Worm (Caenorhabditis elegans) whole organism, young adult: ENCODE data around the gene fbxb-31.

ENCODE experiments used
- D2030.7 ChIP-seq: fragments of 200-800 bp; sonication (Bioruptor generic); IDR thresholded peaks from 2 replicates; pipeline ENCODE4 v1.3.6; 2022; ENCODE audit warnings: missing genetic modification reagents, missing genetic modification characterization, missing compliant biosample characterization
- ZK185.1 ChIP-seq: sonication (generic microtip); optimal IDR thresholded peaks from 2 replicates; lab custom pipeline; 2016; ENCODE audit warnings: mild to moderate bottlenecking, missing genetic modification characterization, missing compliant biosample characterization; ENCODE audit not compliant: poor library complexity, severe bottlenecking
- aptf-2 ChIP-seq: fragments of 200-800 bp; sonication (Bioruptor generic); conservative IDR thresholded peaks from 2 replicates; pipeline ENCODE4 v1.3.6; 2022; ENCODE audit warnings: missing genetic modification reagents, missing genetic modification characterization, missing compliant biosample characterization
- attf-3 ChIP-seq: fragments of 200-800 bp; sonication (Bioruptor generic); conservative IDR thresholded peaks from 2 replicates; pipeline ENCODE4 v1.3.6; 2022; ENCODE audit warnings: missing genetic modification reagents, missing genetic modification characterization, missing compliant biosample characterization
- cebp-1 ChIP-seq, 2 experiments: fragments of 200-800 bp in 1 of 2; sonication (Bioruptor generic) in 1 of 2; sonication (generic microtip) in 1 of 2; IDR thresholded peaks in 1 of 2; optimal IDR thresholded peaks in 1 of 2; 2 replicates each; pipeline versions ENCODE4 v1.3.6 to Lab custom; 2017 to 2022; ENCODE audit warnings: missing compliant biosample characterization in 2 of 2, missing genetic modification characterization in 2 of 2, mild to moderate bottlenecking in 1 of 2, missing genetic modification reagents in 1 of 2, moderate library complexity in 1 of 2
- ceh-27 ChIP-seq: fragments of 200-800 bp; sonication (Bioruptor generic); optimal IDR thresholded peaks from 2 replicates; lab custom pipeline; 2018; ENCODE audit warnings: mild to moderate bottlenecking, missing genetic modification characterization, moderate library complexity, missing compliant biosample characterization
- ceh-79 ChIP-seq: sonication (generic microtip); optimal IDR thresholded peaks from 2 replicates; lab custom pipeline; 2017; ENCODE audit warnings: mild to moderate bottlenecking, missing genetic modification characterization, missing compliant biosample characterization
- ceh-91 ChIP-seq: fragments of 200-800 bp; sonication (Bioruptor generic); IDR thresholded peaks from 2 replicates; pipeline ENCODE4 v1.3.6; 2022; ENCODE audit warnings: missing genetic modification reagents, missing genetic modification characterization, missing compliant biosample characterization
- chd-7 ChIP-seq: sonication (generic microtip); optimal IDR thresholded peaks from 2 replicates; lab custom pipeline; 2016; ENCODE audit warnings: mild to moderate bottlenecking, missing genetic modification characterization, moderate library complexity, missing compliant biosample characterization
- efl-1 ChIP-seq: fragments of 150-350 bp; optimal IDR thresholded peaks from 2 replicates; lab custom pipeline; 2014; ENCODE audit warnings: missing biosample characterization, missing genetic modification reagents, missing genetic modification characterization
- ekl-4 ChIP-seq: fragments of 200-800 bp; sonication (Bioruptor generic); IDR thresholded peaks from 2 replicates; pipeline ENCODE4 v1.3.6; 2022; ENCODE audit warnings: missing genetic modification reagents, missing genetic modification characterization, missing compliant biosample characterization
- him-1 ChIP-seq: sonication (generic microtip); optimal IDR thresholded peaks from 2 replicates; lab custom pipeline; 2016; ENCODE audit warnings: missing genotype, missing genetic modification reagents, missing genetic modification characterization, missing compliant biosample characterization
- hsf-1 ChIP-seq: fragments of 200-800 bp; sonication (Bioruptor generic); IDR thresholded peaks from 2 replicates; pipeline ENCODE4 v1.3.6; 2022; ENCODE audit warnings: missing genetic modification reagents, missing genetic modification characterization, missing compliant biosample characterization
- lin-26 ChIP-seq: fragments of 200-800 bp; sonication (Bioruptor generic); IDR thresholded peaks from 2 replicates; pipeline ENCODE4 v1.3.6; 2022; ENCODE audit warnings: missing genetic modification reagents, missing genetic modification characterization, missing compliant biosample characterization
- lsy-27 ChIP-seq: sonication (generic microtip); optimal IDR thresholded peaks from 2 replicates; lab custom pipeline; 2017; ENCODE audit warnings: missing genetic modification characterization, mild to moderate bottlenecking, missing compliant biosample characterization, antibody characterized with exemption, missing genotype, borderline replicate concordance; ENCODE audit not compliant: insufficient read depth
- nfyb-1 ChIP-seq: fragments of 200-800 bp; sonication (Bioruptor generic); IDR thresholded peaks from 2 replicates; pipeline ENCODE4 v1.3.6; 2022; ENCODE audit warnings: missing genetic modification reagents, missing genetic modification characterization, missing compliant biosample characterization
- pbrm-1 ChIP-seq: fragments of 200-800 bp; sonication (Bioruptor generic); IDR thresholded peaks from 2 replicates; pipeline ENCODE4 v1.3.6; 2022; ENCODE audit warnings: missing genetic modification reagents, missing genetic modification characterization, missing compliant biosample characterization
- zfh-2 ChIP-seq: fragments of 200-800 bp; sonication (Bioruptor generic); conservative IDR thresholded peaks from 2 replicates; pipeline ENCODE4 v1.3.6; 2022; ENCODE audit warnings: missing genetic modification reagents, missing genetic modification characterization, missing compliant biosample characterization
- ztf-26 ChIP-seq: sonication (generic microtip); optimal IDR thresholded peaks from 2 replicates; lab custom pipeline; 2017; ENCODE audit warnings: missing genetic modification characterization, missing compliant biosample characterization

Gene fbxb-31

ce11 chrII:3616615-3617014 is 22.5 kb downstream of the fbxb-31 start:
- TF ChIP-seq attf-3 (GFP tag; lab: Robert Waterston, UW) (no peak), ceh-91 (GFP tag; lab: Robert Waterston, UW) (no peak), nfyb-1 (GFP tag; lab: Robert Waterston, UW) (peak; percentile 78), ceh-27 (GFP tag; lab: Kevin White, UChicago) (no peak), ceh-79 (tag; lab: Kevin White, UChicago) (no peak)

DNA sequence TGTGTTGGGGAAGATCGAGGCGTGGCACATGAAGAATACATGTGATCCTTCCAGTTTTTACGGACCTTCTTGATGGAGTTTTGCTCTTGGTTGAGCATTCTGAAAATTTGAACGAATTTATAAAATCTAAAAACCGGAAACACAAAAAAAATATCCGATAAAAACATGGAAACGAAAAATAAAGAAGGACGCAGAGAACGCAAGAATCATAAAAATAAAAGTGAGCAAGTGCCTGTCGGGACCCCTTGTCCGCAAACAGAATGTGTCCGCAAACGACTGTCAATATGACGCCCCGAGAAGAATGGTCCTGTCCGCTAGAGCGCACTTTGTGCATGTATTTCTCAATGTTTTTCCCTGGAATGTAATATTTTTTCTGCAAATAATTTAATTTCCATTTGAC is 29.4 kb downstream of the fbxb-31 start, which contains the start of gene Y49F6A.5:
Y49F6A.5 (minus strand) TSS at position 101 of the 400 bp plus-strand sequence.
- TF ChIP-seq efl-1 (GFP tag; lab: Kevin White, UChicago) = peak; percentile 15
- TF ChIP-seq cebp-1 (GFP tag; IDR thresholded peaks at IDR 0.05; lab: Robert Waterston, UW) = no peak
- no peak for TF ChIP-seq cebp-1 (tag; optimal IDR thresholded peaks at IDR 0.05; lab: Kevin White, UChicago)
- TF ChIP-seq, all 124 proteins: peak for 1

- TF ChIP-seq ztf-26 (tag; lab: Kevin White, UChicago) (no peak), zfh-2 (peak; percentile 71; the same call in 1 of the 2 replicates), chd-7 (tag; lab: Kevin White, UChicago) (no peak)
Measured at ce11 chrII:3604578-3604977, 34.6 kb downstream of the fbxb-31 start.

DNA sequence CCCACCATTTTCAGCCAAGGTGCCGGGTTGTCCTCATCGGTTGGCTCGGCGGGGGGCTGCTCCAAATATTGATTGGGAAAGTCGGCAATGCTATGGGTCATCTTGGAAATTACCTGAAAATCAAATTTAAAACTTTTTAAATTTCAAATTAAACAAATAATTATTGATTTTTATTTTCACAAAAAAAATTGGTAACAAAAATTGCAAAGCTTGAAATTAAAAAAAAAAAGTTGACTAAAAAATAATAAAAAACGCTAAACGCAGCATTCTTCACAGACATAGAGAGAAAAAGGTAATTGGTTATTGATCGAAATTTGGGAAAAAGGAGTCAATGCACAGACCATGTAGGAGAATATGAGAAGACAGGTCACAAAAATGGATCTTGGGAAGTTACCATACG is 40.4 kb downstream of the fbxb-31 start, which contains the start of gene Y49F6A.11:
Y49F6A.11 (minus strand) TSS at position 101 of the 400 bp plus-strand sequence.
- TF ChIP-seq hsf-1 (GFP tag; lab: Robert Waterston, UW) (no peak), lin-26 (GFP tag; lab: Robert Waterston, UW) (no peak), him-1 (no peak), ZK185.1 (tag; lab: Kevin White, UChicago) (no peak), pbrm-1 (no peak), aptf-2 (GFP tag; lab: Robert Waterston, UW) (no peak), ekl-4 (GFP tag; lab: Robert Waterston, UW) (no peak), lsy-27 (no peak)
- TF ChIP-seq, all 124 proteins: peak for 0

DNA sequence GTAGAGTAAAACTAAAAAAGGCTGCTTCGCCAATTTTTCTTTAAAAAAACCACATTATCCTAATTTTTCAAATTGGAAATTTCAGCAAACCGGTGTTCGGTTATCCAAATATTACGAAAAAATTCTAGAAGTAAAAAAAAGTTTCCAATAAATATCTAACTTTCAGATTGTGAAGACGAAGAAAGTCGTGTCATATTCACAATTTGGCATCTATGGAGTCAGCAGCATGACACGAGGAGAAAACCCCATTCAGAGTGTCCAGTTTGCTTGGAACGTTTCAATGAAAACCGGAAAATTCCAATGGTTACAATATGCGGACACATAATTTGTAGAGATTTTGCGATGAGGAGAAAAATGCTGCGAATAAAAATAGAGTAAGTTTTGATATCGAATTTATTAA is 43.8 kb downstream of the fbxb-31 start, which contains the start of gene Y49F6A.12:
Y49F6A.12 (plus strand) TSS at position 301 of the 400 bp plus-strand sequence.
- no peak for TF ChIP-seq D2030.7 (GFP tag; lab: Robert Waterston, UW)
